Worm (Caenorhabditis elegans) whole organism, L4 larva: ENCODE results near the gene F54B11.10.
A peak's percentile ranks its signal among the peaks of the same experiment; 100 is the strongest.

Experiments used
- D1046.2 ChIP-seq: fragments of 200-800 bp; sonication (Bioruptor generic); IDR thresholded peaks from 2 replicates; pipeline ENCODE4 v1.3.6; 2022; ENCODE audit warnings: missing genetic modification characterization, missing compliant biosample characterization
- F26F4.8 ChIP-seq: fragments of 200-800 bp; sonication (Bioruptor generic); conservative IDR thresholded peaks from 2 replicates; pipeline ENCODE4 v1.3.6; 2022; ENCODE audit warnings: missing genetic modification characterization, missing compliant biosample characterization
- F37D6.2 ChIP-seq: sonication (generic microtip); optimal IDR thresholded peaks from 2 replicates; lab custom pipeline; 2016; ENCODE audit warnings: mild to moderate bottlenecking, missing genetic modification characterization, missing compliant biosample characterization
- F49E8.2 ChIP-seq: sonication (generic microtip); optimal IDR thresholded peaks from 2 replicates; lab custom pipeline; 2016; ENCODE audit warnings: missing compliant biosample characterization, mild to moderate bottlenecking, missing genetic modification characterization, borderline replicate concordance
- R02D3.7 ChIP-seq: fragments of 150-350 bp; sonication (generic microtip); optimal IDR thresholded peaks from 3 replicates; lab custom pipeline; 2014; ENCODE audit warnings: missing biosample characterization, missing genetic modification characterization
- Y5F2A.4 ChIP-seq: fragments of 200-800 bp; sonication (Bioruptor generic); optimal IDR thresholded peaks from 2 replicates; lab custom pipeline; 2018; ENCODE audit warnings: mild to moderate bottlenecking, missing genetic modification characterization, missing compliant biosample characterization
- ZK337.2 ChIP-seq: fragments of 200-800 bp; sonication (Bioruptor generic); IDR thresholded peaks from 2 replicates; pipeline ENCODE4 v1.3.6; 2022; ENCODE audit warnings: missing genetic modification reagents, missing genetic modification characterization, missing compliant biosample characterization
- ZK546.5 ChIP-seq, 2 experiments: sonication (generic microtip); optimal IDR thresholded peaks; 2 replicates each; lab custom pipeline; 2017; ENCODE audit warnings: missing biosample characterization in 2 of 2, missing genetic modification characterization in 2 of 2
- aly-2 ChIP-seq: sonication (generic microtip); optimal IDR thresholded peaks from 2 replicates; lab custom pipeline; 2018; ENCODE audit warnings: missing biosample characterization, missing genetic modification characterization
- ama-1 ChIP-seq: fragments of 150-350 bp; optimal IDR thresholded peaks from 2 replicates; lab custom pipeline; 2014; ENCODE audit warnings: inconsistent platforms, mixed read lengths
- arid-1 ChIP-seq: fragments of 200-800 bp; sonication (Bioruptor generic); conservative IDR thresholded peaks from 2 replicates; pipeline ENCODE4 v1.3.6; 2022; ENCODE audit warnings: missing genetic modification reagents, missing genetic modification characterization, missing compliant biosample characterization
- ceh-20 ChIP-seq: fragments of 200-800 bp; sonication (Bioruptor generic); IDR thresholded peaks from 2 replicates; pipeline ENCODE4 v1.3.6; 2022; ENCODE audit warnings: missing genetic modification reagents, missing genetic modification characterization, missing compliant biosample characterization
- ceh-28 ChIP-seq: fragments of 150-350 bp; optimal IDR thresholded peaks from 2 replicates; lab custom pipeline; 2014; ENCODE audit warnings: missing biosample characterization, missing genetic modification reagents, missing genetic modification characterization
- ceh-32 ChIP-seq: sonication (generic microtip); optimal IDR thresholded peaks from 2 replicates; lab custom pipeline; 2016; ENCODE audit warnings: mild to moderate bottlenecking, missing genetic modification characterization, missing compliant biosample characterization; ENCODE audit not compliant: poor library complexity
- ceh-44 ChIP-seq: fragments of 200-800 bp; sonication (Bioruptor generic); IDR thresholded peaks from 2 replicates; pipeline ENCODE4 v1.3.6; 2022; ENCODE audit warnings: missing genetic modification reagents, missing genetic modification characterization, missing compliant biosample characterization
- ceh-62 ChIP-seq: sonication (generic microtip); optimal IDR thresholded peaks from 2 replicates; lab custom pipeline; 2017; ENCODE audit warnings: missing biosample characterization, missing genetic modification characterization
- ces-1 ChIP-seq: fragments of 150-350 bp; sonication (generic microtip); optimal IDR thresholded peaks from 4 replicates; lab custom pipeline; 2014; ENCODE audit warnings: missing biosample characterization, missing genetic modification reagents, missing genetic modification characterization
- cey-2 ChIP-seq: sonication (generic microtip); optimal IDR thresholded peaks from 3 replicates; lab custom pipeline; 2017; ENCODE audit warnings: missing genetic modification characterization, mild to moderate bottlenecking, missing compliant biosample characterization, antibody characterized with exemption, borderline replicate concordance; ENCODE audit not compliant: insufficient read depth
- ctbp-1 ChIP-seq: fragments of 200-800 bp; sonication (Bioruptor generic); IDR thresholded peaks from 2 replicates; pipeline ENCODE4 v1.3.6; 2022; ENCODE audit warnings: missing genetic modification reagents, missing genetic modification characterization, missing compliant biosample characterization
- daf-16 ChIP-seq, 3 experiments: sonication (generic microtip); optimal IDR thresholded peaks; 2 replicates each; lab custom pipeline; 2016 to 2017; ENCODE audit warnings: missing genetic modification characterization in 3 of 3, missing genetic modification reagents in 3 of 3, mild to moderate bottlenecking in 2 of 3, missing compliant biosample characterization in 2 of 3, missing biosample characterization in 1 of 3, moderate library complexity in 1 of 3
- daf-19 ChIP-seq: fragments of 200-800 bp; sonication (Bioruptor generic); conservative IDR thresholded peaks from 2 replicates; pipeline ENCODE4 v1.3.6; 2022; ENCODE audit warnings: missing genetic modification characterization, missing compliant biosample characterization
- dmd-8 ChIP-seq: fragments of 200-800 bp; sonication (Bioruptor generic); IDR thresholded peaks from 2 replicates; pipeline ENCODE4 v1.3.6; 2022; ENCODE audit warnings: missing genetic modification characterization, missing compliant biosample characterization
- duxl-1 ChIP-seq: sonication (generic microtip); optimal IDR thresholded peaks from 2 replicates; lab custom pipeline; 2016; ENCODE audit warnings: mild to moderate bottlenecking, missing genetic modification characterization, moderate library complexity, missing compliant biosample characterization; ENCODE audit not compliant: poor library complexity
- dve-1 ChIP-seq: sonication (generic microtip); optimal IDR thresholded peaks from 2 replicates; lab custom pipeline; 2017; ENCODE audit warnings: antibody characterized with exemption, mild to moderate bottlenecking, missing genetic modification characterization, missing compliant biosample characterization; ENCODE audit not compliant: insufficient read depth
- egl-27 ChIP-seq: sonication (generic microtip); optimal IDR thresholded peaks from 3 replicates; lab custom pipeline; 2017; ENCODE audit warnings: missing biosample characterization, missing genetic modification reagents, missing genetic modification characterization
- fos-1 ChIP-seq: fragments of 150-350 bp; optimal IDR thresholded peaks from 2 replicates; lab custom pipeline; 2014; ENCODE audit warnings: missing biosample characterization, missing genetic modification characterization
- gei-8 ChIP-seq: fragments of 200-800 bp; sonication (Bioruptor generic); optimal IDR thresholded peaks from 2 replicates; lab custom pipeline; 2018; ENCODE audit warnings: mild to moderate bottlenecking, missing genetic modification characterization, missing compliant biosample characterization
- hmg-1.1 ChIP-seq: fragments of 200-800 bp; sonication (Bioruptor generic); IDR thresholded peaks from 2 replicates; pipeline ENCODE4 v1.3.6; 2022; ENCODE audit warnings: missing genetic modification reagents, missing genetic modification characterization, missing compliant biosample characterization
- jun-1 ChIP-seq: fragments of 150-350 bp; optimal IDR thresholded peaks from 2 replicates; lab custom pipeline; 2014; ENCODE audit warnings: missing biosample characterization, missing genetic modification reagents, missing genetic modification characterization
- lin-1 ChIP-seq: fragments of 200-800 bp; sonication (Bioruptor generic); IDR thresholded peaks from 2 replicates; pipeline ENCODE4 v1.3.6; 2022; ENCODE audit warnings: missing genetic modification reagents, missing genetic modification characterization, missing compliant biosample characterization
- lin-13 ChIP-seq: fragments of 150-350 bp; optimal IDR thresholded peaks from 2 replicates; lab custom pipeline; 2014; ENCODE audit warnings: missing biosample characterization, missing genetic modification reagents, missing genetic modification characterization
- lin-39 ChIP-seq: fragments of 150-350 bp; optimal IDR thresholded peaks from 2 replicates; lab custom pipeline; 2014; ENCODE audit warnings: missing biosample characterization, missing genetic modification reagents, missing genetic modification characterization
- lsy-2 ChIP-seq, 2 experiments: fragments of 150-350 bp in 1 of 2; sonication (generic microtip) in 1 of 2; optimal IDR thresholded peaks; 2 replicates each; lab custom pipeline; 2014 to 2017; ENCODE audit warnings: missing biosample characterization in 2 of 2, missing genetic modification characterization in 2 of 2
- mdl-1 ChIP-seq, 2 experiments: fragments of 150-350 bp in 1 of 2; sonication (generic microtip) in 1 of 2; optimal IDR thresholded peaks; 2 replicates each; lab custom pipeline; 2014 to 2017; ENCODE audit warnings: missing biosample characterization in 2 of 2, missing genetic modification characterization in 2 of 2
- mep-1 ChIP-seq: fragments of 150-350 bp; sonication (generic microtip); optimal IDR thresholded peaks from 3 replicates; lab custom pipeline; 2014; ENCODE audit warnings: missing biosample characterization, missing genetic modification characterization
- mes-2 ChIP-seq: sonication (generic microtip); optimal IDR thresholded peaks from 2 replicates; lab custom pipeline; 2016; ENCODE audit warnings: missing genotype, mild to moderate bottlenecking, missing genetic modification characterization, missing compliant biosample characterization; ENCODE audit not compliant: poor library complexity, severe bottlenecking
- nhr-111 ChIP-seq: fragments of 200-800 bp; sonication (Bioruptor generic); optimal IDR thresholded peaks from 2 replicates; lab custom pipeline; 2018; ENCODE audit warnings: mild to moderate bottlenecking, missing genetic modification characterization, missing compliant biosample characterization
- nhr-28 ChIP-seq: fragments of 150-350 bp; optimal IDR thresholded peaks from 2 replicates; lab custom pipeline; 2014; ENCODE audit warnings: missing biosample characterization, missing genetic modification characterization
- nhr-42 ChIP-seq: fragments of 200-800 bp; sonication (Bioruptor generic); IDR thresholded peaks from 2 replicates; pipeline ENCODE4 v1.3.6; 2022; ENCODE audit warnings: missing genetic modification characterization, missing compliant biosample characterization
- nhr-76 ChIP-seq: fragments of 150-350 bp; optimal IDR thresholded peaks from 2 replicates; lab custom pipeline; 2014; ENCODE audit warnings: missing biosample characterization, missing genetic modification characterization
- php-3 ChIP-seq: fragments of 200-800 bp; sonication (Bioruptor generic); IDR thresholded peaks from 2 replicates; pipeline ENCODE4 v1.3.6; 2022; ENCODE audit warnings: missing genetic modification reagents, missing genetic modification characterization, missing compliant biosample characterization
- rbr-2 ChIP-seq: sonication (generic microtip); optimal IDR thresholded peaks from 2 replicates; lab custom pipeline; 2016; ENCODE audit warnings: missing genotype, missing genetic modification characterization, missing compliant biosample characterization
- set-16 ChIP-seq: fragments of 200-800 bp; sonication (Bioruptor generic); IDR thresholded peaks from 2 replicates; pipeline ENCODE4 v1.3.6; 2022; ENCODE audit warnings: missing genetic modification reagents, missing genetic modification characterization, missing compliant biosample characterization
- snpc-1.2 ChIP-seq: fragments of 200-800 bp; sonication (Bioruptor generic); IDR thresholded peaks from 2 replicates; pipeline ENCODE4 v1.3.6; 2022; ENCODE audit warnings: missing genetic modification reagents, missing genetic modification characterization, missing compliant biosample characterization
- spr-3 ChIP-seq: fragments of 200-800 bp; sonication (Bioruptor generic); optimal IDR thresholded peaks from 2 replicates; lab custom pipeline; 2018; ENCODE audit warnings: mild to moderate bottlenecking, missing genetic modification characterization, missing compliant biosample characterization
- tag-97 ChIP-seq: fragments of 200-800 bp; sonication (Bioruptor generic); IDR thresholded peaks from 2 replicates; pipeline ENCODE4 v1.3.6; 2022; ENCODE audit warnings: missing genetic modification characterization, missing compliant biosample characterization
- tra-1 ChIP-seq: fragments of 200-800 bp; sonication (Bioruptor generic); IDR thresholded peaks from 2 replicates; pipeline ENCODE4 v1.3.6; 2022; ENCODE audit warnings: missing genetic modification reagents, missing genetic modification characterization, missing compliant biosample characterization
- unc-39 ChIP-seq: sonication (generic microtip); optimal IDR thresholded peaks from 2 replicates; lab custom pipeline; 2017; ENCODE audit warnings: missing biosample characterization, missing genetic modification characterization
- zip-11 ChIP-seq: fragments of 200-800 bp; sonication (Bioruptor generic); IDR thresholded peaks from 2 replicates; pipeline ENCODE4 v1.3.6; 2022; ENCODE audit warnings: missing genetic modification characterization, missing compliant biosample characterization
- ztf-11 ChIP-seq: fragments of 150-350 bp; optimal IDR thresholded peaks from 2 replicates; lab custom pipeline; 2014; ENCODE audit warnings: missing biosample characterization, missing genetic modification characterization
- ztf-7 ChIP-seq: fragments of 150-350 bp; optimal IDR thresholded peaks from 2 replicates; lab custom pipeline; 2014; ENCODE audit warnings: missing biosample characterization, missing genetic modification characterization

The F54B11.10 gene

DNA sequence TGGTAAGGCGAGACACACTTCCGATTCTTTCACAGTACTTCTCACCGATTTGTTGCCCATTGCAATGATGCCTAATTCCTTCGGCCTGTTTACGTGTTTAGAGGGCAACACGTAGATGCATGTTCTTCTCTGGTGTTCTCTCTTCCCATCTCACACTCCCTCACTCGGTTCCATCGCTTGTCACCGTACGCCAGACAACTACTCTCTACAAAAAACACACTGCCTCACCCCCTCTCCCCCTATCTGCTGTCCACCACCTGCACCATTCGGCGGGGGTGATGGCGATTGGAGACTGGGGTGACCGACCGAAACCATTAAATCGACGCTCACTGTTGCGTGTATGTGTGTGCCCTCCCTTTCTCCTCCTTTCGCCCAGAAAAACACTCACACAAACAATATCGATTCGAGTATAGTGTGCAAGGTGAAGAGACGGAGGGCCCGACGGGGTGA, 2.0 kb downstream of the F54B11.10 start (continued):
- TF ChIP-seq ctbp-1 (GFP tag; lab: Robert Waterston, UW) (no peak), ZK546.5 (tag; optimal IDR thresholded peaks at IDR 0.05; lab: Kevin White, UChicago) (no peak), mep-1 (tag; lab: Kevin White, UChicago) (peak; percentile 72), mes-2 (tag; lab: Kevin White, UChicago) (peak; percentile 60), dve-1 (tag; lab: Kevin White, UChicago) (peak; percentile 8), lin-1 (GFP tag; lab: Robert Waterston, UW) (no peak), mdl-1 (tag; optimal IDR thresholded peaks at IDR 0.05; lab: Kevin White, UChicago) (peak in 1 of 2 experiments; percentile 47), nhr-76 (tag; lab: Kevin White, UChicago) (no peak), nhr-111 (GFP tag; lab: Kevin White, UChicago) (no peak), ceh-32 (no peak), php-3 (GFP tag; lab: Robert Waterston, UW) (peak; percentile 78), tra-1 (GFP tag; lab: Robert Waterston, UW) (no peak), jun-1 (tag; lab: Kevin White, UChicago) (no peak), ztf-11 (tag; lab: Kevin White, UChicago) (no peak), ceh-28 (tag; lab: Kevin White, UChicago) (no peak), ZK337.2 (no peak), F37D6.2 (tag; lab: Kevin White, UChicago) (no peak), fos-1 (tag; lab: Kevin White, UChicago) (no peak), rbr-2 (tag; lab: Kevin White, UChicago) (peak; percentile 36), nhr-28 (tag; lab: Kevin White, UChicago) (peak; percentile 17), F26F4.8 (GFP tag; lab: Robert Waterston, UW) (no peak), zip-11 (GFP tag; lab: Robert Waterston, UW) (no peak), set-16 (GFP tag; lab: Robert Waterston, UW) (no peak; the same call in none of the 2 replicates), ceh-20 (no peak), hmg-1.1 (peak; percentile 48; the same call in 1 of the 2 replicates), ceh-44 (GFP tag; lab: Robert Waterston, UW) (no peak), arid-1 (GFP tag; lab: Robert Waterston, UW) (no peak), D1046.2 (GFP tag; lab: Robert Waterston, UW) (0 out of 2 replicates have a peak, but pooled peaks have one; percentile 41), aly-2 (tag; lab: Kevin White, UChicago) (no peak), nhr-42 (GFP tag; lab: Robert Waterston, UW) (0 out of 2 replicates have a peak, but pooled peaks have one; percentile 28), Y5F2A.4 (GFP tag; lab: Kevin White, UChicago) (no peak), spr-3 (no peak), tag-97 (GFP tag; lab: Robert Waterston, UW) (no peak), cey-2 (no peak), ceh-62 (no peak), snpc-1.2 (GFP tag; lab: Robert Waterston, UW) (no peak), lin-13 (GFP tag; lab: Kevin White, UChicago) (no peak), ama-1 (lab: Kevin White, UChicago) (no peak), lin-39 (tag; lab: Kevin White, UChicago) (no peak), ztf-7 (tag; lab: Kevin White, UChicago) (no peak), ces-1 (no peak), R02D3.7 (tag; lab: Kevin White, UChicago) (no peak), lsy-2 (tag; optimal IDR thresholded peaks at IDR 0.05; lab: Kevin White, UChicago) (no peak), egl-27 (no peak), F49E8.2 (tag; lab: Kevin White, UChicago) (no peak), gei-8 (GFP tag; lab: Kevin White, UChicago) (no peak), duxl-1 (no peak), daf-16 (GFP tag; optimal IDR thresholded peaks at IDR 0.05; lab: Kevin White, UChicago) (peak; percentile 18 to 32), daf-16 (tag; optimal IDR thresholded peaks at IDR 0.05; lab: Kevin White, UChicago) (peak; percentile 80), daf-19 (GFP tag; lab: Robert Waterston, UW) (no peak), dmd-8 (GFP tag; lab: Robert Waterston, UW) (no peak), unc-39 (tag; lab: Kevin White, UChicago) (no peak)
